Worm (Caenorhabditis elegans): ENCODE results near the gene fntb-1.
"Not testable (repeated sequence)": the region's sequence is repeated elsewhere in the genome, so short reads cannot be mapped to it uniquely, and the experiment has no call there.

fntb-1 gene

DNA sequence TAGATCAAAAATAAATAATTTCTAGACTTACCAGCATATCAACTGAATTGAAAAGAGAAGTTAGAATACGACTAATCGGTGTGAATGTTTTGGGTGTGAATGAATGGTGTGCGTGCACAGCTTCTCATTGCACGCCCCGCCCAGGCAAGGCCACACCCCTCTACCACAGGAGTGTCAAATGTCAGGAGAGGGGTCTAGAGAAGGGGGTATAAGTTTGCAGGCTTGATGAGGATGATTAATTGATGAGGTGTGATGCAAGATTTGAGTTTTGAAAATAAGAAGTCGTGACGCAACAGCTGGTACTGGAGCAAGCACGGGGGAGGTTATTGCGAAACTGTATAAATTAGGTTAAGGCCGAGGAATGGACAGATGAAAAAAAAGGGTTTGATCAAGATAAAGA, 15.2 kb upstream of the fntb-1 start, which contains the start of gene egl-1:
TSS of gene egl-1 (minus strand) at position 101 of the 400 bp plus-strand sequence.
- TF ChIP-seq unc-62 (GFP tag; optimal IDR thresholded peaks at IDR 0.05), result no peak

DNA sequence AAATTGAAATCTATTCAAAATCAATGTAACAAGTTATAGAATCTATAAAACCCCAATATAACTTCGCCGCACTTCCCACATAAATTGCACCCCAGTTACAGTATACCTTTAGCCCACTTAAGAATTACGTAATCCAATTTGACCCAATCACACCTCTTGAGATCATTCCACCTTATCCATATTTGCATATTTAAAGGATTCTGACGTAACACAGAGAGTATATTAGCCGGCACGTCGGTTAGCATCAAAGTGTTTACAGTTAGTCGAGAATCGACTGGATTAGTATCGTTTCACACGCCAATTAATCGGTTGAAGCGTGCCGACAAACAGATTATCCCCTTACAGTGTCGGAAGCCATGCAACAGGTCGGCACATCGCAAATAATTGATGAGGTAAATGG, 13.9 kb upstream of the fntb-1 start:
- TF ChIP-seq unc-62 (GFP tag; optimal IDR thresholded peaks at IDR 0.05), result no peak

DNA sequence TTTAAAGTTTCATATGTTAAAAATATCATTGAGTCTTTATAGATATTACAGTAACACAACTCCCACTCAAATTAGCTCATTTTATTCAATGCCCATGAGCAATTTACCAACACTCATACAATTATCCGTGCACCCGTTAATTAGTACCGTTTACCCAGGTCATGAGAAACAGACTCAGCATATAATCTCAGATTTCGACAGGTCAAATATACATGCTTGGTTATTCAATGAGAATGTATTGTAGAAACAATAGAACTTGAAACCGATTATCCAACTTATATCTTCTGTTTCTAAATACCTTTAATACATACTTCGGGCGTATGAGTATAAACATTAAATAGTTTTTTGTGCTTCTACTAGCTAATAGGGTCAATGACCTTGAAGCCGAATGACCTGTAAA, 11.3 kb upstream of the fntb-1 start:
- TF ChIP-seq unc-62 (GFP tag; optimal IDR thresholded peaks at IDR 0.05), result no peak

DNA sequence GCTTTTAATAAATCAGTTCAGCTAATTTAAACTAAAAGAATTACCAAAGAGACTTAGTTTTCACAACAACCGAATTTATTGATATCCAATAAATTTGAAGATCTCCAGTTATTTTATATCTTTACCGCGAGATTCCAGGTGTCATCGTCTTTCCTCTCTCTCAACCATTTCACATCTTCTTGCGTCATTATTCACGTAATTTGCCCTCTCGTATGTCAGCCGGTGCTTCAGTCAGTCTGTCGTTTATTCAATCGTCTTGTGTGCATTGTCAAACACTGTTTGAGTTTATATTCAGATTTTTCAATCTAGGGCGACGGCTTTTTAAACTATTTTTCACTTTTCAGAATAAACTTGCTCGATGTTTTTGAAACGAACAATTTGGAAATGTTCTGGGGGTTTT, 10.1 kb upstream of the fntb-1 start:
- no peak for TF ChIP-seq unc-62 (GFP tag; optimal IDR thresholded peaks at IDR 0.05)

DNA sequence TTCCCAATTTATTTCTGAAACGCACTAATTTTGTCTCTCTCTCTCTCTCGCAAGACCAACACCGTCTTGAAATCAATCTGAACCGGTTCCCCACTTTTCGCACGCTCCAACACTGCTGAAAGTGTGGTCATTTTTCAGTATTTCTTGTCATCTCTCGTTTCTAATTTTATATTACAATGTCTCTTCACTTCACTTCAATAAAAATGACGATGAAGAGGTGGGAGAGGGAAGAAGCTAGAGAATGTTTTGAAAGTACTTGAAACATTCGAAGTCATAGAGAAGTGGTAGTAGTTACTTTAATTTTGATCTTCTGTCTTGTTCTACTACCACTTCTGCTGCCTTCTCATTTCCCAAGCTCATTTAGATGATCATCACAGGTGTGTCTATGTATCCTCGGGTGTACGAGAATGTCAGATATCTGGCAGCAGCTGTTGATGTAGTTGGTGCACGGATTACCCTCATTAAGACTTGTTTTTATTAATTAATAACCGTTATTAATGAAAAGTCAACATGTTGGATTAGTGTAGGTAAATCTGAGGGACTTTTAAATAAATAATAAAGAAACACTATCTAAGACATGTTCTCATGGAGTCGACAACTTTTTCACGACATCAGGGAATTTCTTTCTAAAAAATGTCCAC, 9.2 kb upstream of the fntb-1 start:
- no peak for TF ChIP-seq unc-62 (GFP tag; optimal IDR thresholded peaks at IDR 0.05)

DNA sequence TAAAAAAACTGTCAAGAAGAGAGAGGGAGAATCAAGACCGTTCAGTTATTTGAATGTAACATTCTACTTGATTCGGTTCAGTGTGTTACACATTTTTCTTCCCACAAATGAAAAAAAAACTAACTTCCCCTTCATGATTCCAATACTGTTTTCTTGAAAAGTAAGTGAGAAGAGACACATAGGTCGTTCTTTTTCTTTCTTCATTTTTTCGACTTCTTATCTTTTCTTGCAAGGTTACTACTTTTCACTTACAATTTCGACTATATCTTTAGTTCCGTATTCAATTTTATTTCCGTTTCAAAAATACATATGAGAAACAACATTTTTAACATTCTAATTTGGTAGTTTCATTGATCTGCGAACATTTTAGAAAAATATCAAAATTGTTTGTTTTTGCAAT, 8.2 kb upstream of the fntb-1 start:
- no peak for TF ChIP-seq unc-62 (GFP tag; optimal IDR thresholded peaks at IDR 0.05)

DNA sequence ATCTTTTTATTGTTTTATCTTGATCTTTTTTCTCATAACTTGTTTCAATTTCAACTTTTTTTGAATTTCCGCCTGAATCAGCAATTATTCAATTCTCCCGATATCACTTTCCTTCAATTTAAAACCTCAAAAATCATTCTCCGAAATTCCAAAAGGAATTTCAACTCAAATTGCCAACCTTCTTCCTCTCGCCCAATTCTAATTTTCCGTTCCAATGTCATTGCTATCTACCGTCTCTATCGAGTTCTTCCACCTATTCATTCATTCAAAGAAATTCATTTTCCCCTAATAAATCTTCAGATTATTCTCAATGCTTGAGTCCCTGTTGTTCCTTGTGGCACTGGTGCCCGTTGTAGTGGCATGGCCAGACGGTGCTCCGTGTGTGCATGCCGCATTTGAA, 6.6 kb upstream of the fntb-1 start, which contains the start of gene F23B12.4:
TSS of gene F23B12.4 (plus strand) at position 301 of the 400 bp plus-strand sequence.
- TF ChIP-seq unc-62 (GFP tag; optimal IDR thresholded peaks at IDR 0.05), result no peak

DNA sequence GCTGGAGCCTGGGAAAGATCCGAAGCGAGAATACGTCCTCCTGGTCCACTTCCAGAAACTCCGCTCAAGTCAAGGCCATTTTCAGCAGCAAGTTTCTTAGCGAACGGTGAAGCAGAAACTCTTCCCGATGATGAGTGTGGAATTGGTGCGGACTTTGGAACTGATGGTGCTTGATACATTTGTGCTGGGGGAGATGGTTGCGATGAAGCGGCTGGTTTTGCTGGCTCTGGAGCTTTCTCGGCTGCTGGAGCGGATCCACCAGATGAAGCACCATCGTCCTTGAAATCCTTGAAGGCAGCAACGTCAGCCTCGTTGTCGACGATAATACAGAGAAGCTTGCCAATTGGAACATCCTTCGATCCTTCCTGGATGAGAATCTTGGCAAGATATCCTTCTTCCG, 998 bp upstream of the fntb-1 start:
- no peak for TF ChIP-seq unc-62 (GFP tag; optimal IDR thresholded peaks at IDR 0.05)

DNA sequence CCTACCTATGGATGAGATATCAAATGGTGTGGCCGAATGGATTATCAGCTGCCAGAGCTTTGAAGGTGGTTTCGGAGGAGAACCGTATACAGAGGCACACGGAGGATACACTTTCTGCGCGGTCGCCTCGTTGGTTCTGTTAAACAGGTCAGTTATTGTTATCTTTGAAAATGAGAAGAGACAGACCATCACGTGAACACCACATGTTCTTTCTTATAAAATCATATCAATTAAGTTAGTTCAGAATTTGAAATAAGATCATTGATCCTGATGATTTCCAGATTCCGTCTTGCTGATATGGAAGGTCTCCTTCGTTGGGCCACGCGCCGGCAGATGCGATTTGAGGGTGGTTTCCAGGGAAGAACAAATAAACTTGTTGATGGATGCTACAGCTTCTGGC, 1.2 kb downstream of the fntb-1 start:
- no peak for TF ChIP-seq unc-62 (GFP tag; optimal IDR thresholded peaks at IDR 0.05)

DNA sequence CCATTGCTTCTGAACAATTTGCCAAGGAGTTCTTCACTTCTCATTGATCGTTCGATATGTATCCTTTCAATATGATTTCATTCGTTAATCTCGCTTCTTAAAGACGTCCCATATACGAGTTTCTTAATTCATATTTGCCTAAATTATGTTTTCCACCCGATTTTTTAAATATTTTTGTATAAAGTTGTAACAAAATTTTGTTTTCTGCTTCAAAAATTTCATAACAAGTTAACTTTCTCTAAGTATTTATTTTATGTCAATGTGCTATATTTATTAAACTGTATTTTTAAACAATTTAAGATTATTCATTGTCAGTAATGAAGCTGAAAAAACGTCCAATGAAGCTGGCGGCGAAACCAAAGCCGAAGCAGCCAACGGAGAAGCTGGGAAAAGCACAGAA, 1.9 kb downstream of the fntb-1 start, which contains the start of gene F23B12.7:
TSS of gene F23B12.7 (plus strand) at position 301 of the 400 bp plus-strand sequence.
- TF ChIP-seq unc-62 (GFP tag; optimal IDR thresholded peaks at IDR 0.05), result no peak

DNA sequence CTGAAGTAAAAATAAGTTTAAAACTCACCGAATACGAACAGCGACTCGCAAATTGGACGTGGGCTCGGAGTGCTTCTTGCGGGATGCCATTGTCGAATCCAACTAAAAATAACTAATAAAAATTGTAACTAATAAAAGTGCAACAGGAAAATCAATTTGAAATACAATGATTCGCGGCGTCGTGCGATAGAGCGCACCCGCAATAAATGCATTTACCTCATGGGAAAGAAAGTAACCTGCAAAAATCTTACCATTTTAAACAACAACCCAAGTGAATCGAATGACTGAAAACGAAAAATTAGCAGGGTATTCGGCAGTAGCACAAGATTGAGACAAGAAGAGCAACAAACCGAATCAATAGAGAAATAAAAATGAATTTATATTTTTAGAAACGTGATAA, 9.2 kb downstream of the fntb-1 start, which contains the start of gene bmk-1:
TSS of gene bmk-1 (minus strand) at position 359 of the 400 bp plus-strand sequence.
- no peak for TF ChIP-seq unc-62 (GFP tag; optimal IDR thresholded peaks at IDR 0.05)

DNA sequence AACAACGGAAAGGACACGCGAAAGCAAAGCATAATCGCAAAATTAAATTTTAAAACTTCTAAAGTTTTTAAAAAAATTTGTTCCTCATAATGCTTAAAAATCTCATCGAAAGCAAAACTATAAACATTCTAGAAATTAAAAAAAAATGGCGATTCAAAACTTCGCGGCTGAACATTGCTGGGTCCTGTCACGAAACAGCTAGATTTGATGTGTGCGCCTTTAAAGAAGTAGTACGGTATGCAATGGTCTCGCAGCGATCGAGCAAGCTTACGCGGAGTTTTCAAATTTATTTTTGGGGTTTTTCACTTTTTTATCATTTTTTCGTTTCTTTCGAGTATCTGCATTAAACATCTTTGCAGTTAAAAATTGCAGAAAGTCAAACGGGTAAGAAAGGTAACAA, 9.6 kb downstream of the fntb-1 start, which contains the start of gene coh-3:
TSS of gene coh-3 (plus strand) at position 353 of the 400 bp plus-strand sequence.
- no peak for TF ChIP-seq unc-62 (GFP tag; optimal IDR thresholded peaks at IDR 0.05)

DNA sequence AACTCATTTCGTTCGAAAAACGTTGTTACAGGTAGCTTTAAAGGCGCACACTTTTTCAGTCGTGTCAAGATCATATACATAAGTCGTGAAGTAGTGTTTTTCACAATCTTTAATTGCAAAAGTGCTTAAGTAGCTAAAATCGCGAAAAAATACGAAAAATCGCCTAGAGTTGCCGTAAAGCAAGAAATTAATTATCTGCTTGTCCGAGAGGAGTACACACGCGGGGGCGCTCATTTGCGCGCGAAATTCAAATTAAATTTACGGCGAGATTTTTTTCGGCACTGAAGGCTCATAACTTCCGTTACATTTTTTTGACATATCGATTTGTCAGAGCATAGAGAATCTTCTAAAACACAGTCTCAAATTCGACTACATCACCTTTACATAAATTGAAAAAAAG, 12.7 kb downstream of the fntb-1 start:
- TF ChIP-seq unc-62 (GFP tag; optimal IDR thresholded peaks at IDR 0.05), result no peak

DNA sequence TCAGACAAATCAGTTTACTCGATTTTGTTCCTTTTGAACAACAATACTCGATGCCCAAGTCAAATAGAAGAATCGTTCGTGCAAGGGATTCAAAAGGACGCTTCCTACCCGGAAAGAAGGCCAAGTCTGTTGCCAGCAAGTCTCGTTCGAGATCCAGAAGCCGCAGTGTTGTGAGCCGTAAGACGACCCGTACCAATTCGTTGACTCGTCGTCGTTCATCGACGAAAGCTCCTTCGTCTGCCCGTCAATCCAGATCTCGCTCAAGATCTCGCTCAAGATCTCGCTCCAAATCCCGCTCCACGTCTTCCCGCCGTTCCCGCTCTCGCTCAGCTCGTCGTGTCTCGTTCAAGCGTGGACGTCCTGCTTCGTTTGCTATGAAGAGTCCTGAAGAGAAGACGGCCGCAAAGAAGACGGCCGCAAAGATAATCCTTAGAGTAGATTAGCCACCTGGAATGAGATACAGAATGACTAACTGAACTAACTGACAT, 13.2 kb downstream of the fntb-1 start, which contains the start of gene F08H9.2:
TSS of gene F08H9.2 (plus strand) at position 51 of the 488 bp plus-strand sequence.
- TF ChIP-seq unc-62 (GFP tag; optimal IDR thresholded peaks at IDR 0.05), result no peak

DNA sequence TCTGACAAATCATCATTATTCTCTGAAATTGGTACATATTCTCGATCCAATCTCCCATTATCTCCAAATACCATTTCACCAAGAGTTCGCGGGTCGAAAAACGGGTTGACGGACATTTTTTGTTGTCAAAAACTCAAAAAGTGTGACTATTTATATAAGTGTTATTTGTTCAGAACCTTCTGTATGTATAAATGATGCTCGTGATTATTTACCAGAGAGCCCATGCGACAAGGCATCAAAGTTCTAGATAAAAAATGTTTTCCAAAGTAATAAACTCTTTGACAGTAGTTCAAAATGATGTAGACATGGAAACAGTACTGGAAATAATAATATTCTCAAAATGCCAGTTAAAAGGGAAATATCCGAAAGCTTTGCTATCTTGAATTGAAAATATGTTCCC, 15.2 kb downstream of the fntb-1 start:
- no peak for TF ChIP-seq unc-62 (GFP tag; optimal IDR thresholded peaks at IDR 0.05)

DNA sequence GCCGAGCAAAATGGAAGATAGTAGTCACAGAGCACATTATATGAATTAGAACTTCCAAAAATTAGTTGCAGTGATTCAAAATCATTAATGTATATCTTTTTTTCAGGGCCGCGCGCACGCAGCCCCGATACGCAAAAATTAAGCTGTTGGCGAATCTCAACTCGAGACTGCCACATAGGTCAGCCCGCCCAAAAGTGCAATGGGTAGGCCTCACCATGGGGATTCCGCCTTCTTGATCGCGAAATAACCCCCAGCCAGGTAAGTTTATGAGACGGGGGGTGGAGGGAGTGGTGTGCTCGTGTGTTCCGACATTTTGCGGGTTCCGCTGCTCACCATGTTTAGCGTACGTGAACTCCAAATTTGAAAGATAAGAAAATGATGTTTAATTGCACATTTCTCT, 15.6 kb downstream of the fntb-1 start, which contains the start of gene F08H9.3:
TSS of gene F08H9.3 (minus strand) at position 252 of the 400 bp plus-strand sequence.
- TF ChIP-seq unc-62 (GFP tag; optimal IDR thresholded peaks at IDR 0.05), result not testable (repeated sequence)

DNA sequence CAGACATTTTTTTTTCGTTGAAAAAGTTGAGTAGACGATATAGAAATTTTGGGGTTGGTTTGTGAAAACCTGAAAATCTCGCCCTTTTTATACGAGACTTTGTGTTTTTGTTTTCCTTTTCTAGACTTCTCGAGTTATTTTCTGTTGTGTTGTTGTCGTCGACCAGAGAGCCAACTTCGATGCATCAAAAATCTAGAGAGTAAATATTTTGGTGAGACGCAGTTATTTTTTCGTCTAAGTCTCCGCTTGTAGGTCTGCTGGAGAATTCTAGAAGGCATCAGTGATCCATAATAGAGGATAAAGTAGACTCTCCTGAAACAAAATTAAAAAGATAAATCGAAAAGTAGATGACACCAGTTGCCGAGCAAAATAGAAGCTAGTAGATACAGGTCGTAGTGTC, 16.9 kb downstream of the fntb-1 start, which contains the start of gene F08H9.4:
TSS of gene F08H9.4 (minus strand) at position 61 of the 400 bp plus-strand sequence.
- no peak for TF ChIP-seq unc-62 (GFP tag; optimal IDR thresholded peaks at IDR 0.05)

All from whole organism, dauer.